Fruit fly (Drosophila melanogaster) whole organism, embryonic: ENCODE measurements around the gene CG5071.

ENCODE experiments used
- ATbp ChIP-seq: fragments of 200-800 bp; sonication (Bioruptor generic); optimal IDR thresholded peaks from 2 replicates; lab custom pipeline; 2017; ENCODE audit warnings: missing biosample characterization, mild to moderate bottlenecking, missing genetic modification characterization, missing genetic modification reagents
- Adf1 ChIP-seq: fragments of 200-800 bp; sonication (Bioruptor generic); IDR thresholded peaks from 2 replicates; pipeline ENCODE4 v1.3.6; 2022; ENCODE audit warnings: missing biosample characterization, missing genetic modification characterization
- Antp ChIP-seq: fragments of 200-800 bp; sonication (Bioruptor generic); optimal IDR thresholded peaks from 3 replicates; lab custom pipeline; 2016; ENCODE audit warnings: missing biosample characterization, missing genetic modification characterization
- Bgb ChIP-seq: fragments of 200-800 bp; sonication (Bioruptor generic); IDR thresholded peaks from 2 replicates; pipeline ENCODE4 v1.3.6; 2022; ENCODE audit warnings: missing biosample characterization, missing genetic modification characterization; ENCODE audit not compliant: partially characterized antibody
- BtbVII ChIP-seq: fragments of 200-800 bp; sonication (Bioruptor generic); optimal IDR thresholded peaks from 3 replicates; lab custom pipeline; 2017; ENCODE audit warnings: missing biosample characterization, mild to moderate bottlenecking, missing genetic modification characterization
- CG10274 ChIP-seq: fragments of 200-800 bp; sonication (Bioruptor generic); optimal IDR thresholded peaks from 3 replicates; lab custom pipeline; 2017; ENCODE audit warnings: missing biosample characterization, mild to moderate bottlenecking, missing genetic modification characterization
- CG10959 ChIP-seq: fragments of 200-800 bp; sonication (Bioruptor generic); IDR thresholded peaks from 2 replicates; pipeline ENCODE4 v1.3.6; 2022; ENCODE audit warnings: missing biosample characterization, missing genetic modification characterization
- CG10979 ChIP-seq: fragments of 200-800 bp; sonication (Bioruptor generic); optimal IDR thresholded peaks from 2 replicates; lab custom pipeline; 2018; ENCODE audit warnings: missing biosample characterization, mild to moderate bottlenecking, missing genetic modification characterization, moderate library complexity
- CG11696 ChIP-seq: fragments of 200-800 bp; sonication (Bioruptor generic); IDR thresholded peaks from 2 replicates; pipeline ENCODE4 v1.3.6; 2022; ENCODE audit warnings: missing biosample characterization, missing genetic modification characterization
- CG12155 ChIP-seq: fragments of 200-800 bp; sonication (Bioruptor generic); optimal IDR thresholded peaks from 3 replicates; lab custom pipeline; 2016; ENCODE audit warnings: missing biosample characterization, missing genetic modification characterization
- CG12744 ChIP-seq: fragments of 200-800 bp; sonication (Bioruptor generic); optimal IDR thresholded peaks from 2 replicates; lab custom pipeline; 2016; ENCODE audit warnings: missing biosample characterization, missing genetic modification characterization
- CG14014 ChIP-seq: fragments of 200-800 bp; sonication (Bioruptor generic); IDR thresholded peaks from 2 replicates; pipeline ENCODE4 v1.3.6; 2022; ENCODE audit warnings: missing biosample characterization, missing genetic modification characterization
- CG15601 ChIP-seq: fragments of 200-800 bp; sonication (Bioruptor generic); optimal IDR thresholded peaks from 3 replicates; lab custom pipeline; 2019; ENCODE audit warnings: missing biosample characterization, mild to moderate bottlenecking, missing genetic modification characterization, moderate library complexity
- CG15696 ChIP-seq: fragments of 200-800 bp; sonication (Bioruptor generic); optimal IDR thresholded peaks from 2 replicates; lab custom pipeline; 2019; ENCODE audit warnings: missing biosample characterization, mild to moderate bottlenecking, missing genetic modification characterization, moderate library complexity
- CG17568 ChIP-seq: fragments of 200-800 bp; sonication (Bioruptor generic); optimal IDR thresholded peaks from 2 replicates; lab custom pipeline; 2018; ENCODE audit warnings: missing biosample characterization, mild to moderate bottlenecking, missing genetic modification characterization, moderate library complexity
- CG17829 ChIP-seq: fragments of 200-800 bp; optimal IDR thresholded peaks from 2 replicates; lab custom pipeline; 2019; ENCODE audit warnings: missing biosample characterization, mild to moderate bottlenecking, missing genetic modification characterization, moderate library complexity
- CG2712 ChIP-seq: fragments of 200-800 bp; optimal IDR thresholded peaks from 3 replicates; lab custom pipeline; 2019; ENCODE audit warnings: missing biosample characterization, mild to moderate bottlenecking, missing genetic modification characterization, moderate library complexity
- CG2875 ChIP-seq: fragments of 200-800 bp; sonication (Bioruptor generic); optimal IDR thresholded peaks from 2 replicates; lab custom pipeline; 2017; ENCODE audit warnings: missing biosample characterization, mild to moderate bottlenecking, missing genetic modification characterization, missing genetic modification reagents
- CG3407 ChIP-seq: fragments of 200-800 bp; sonication (Bioruptor generic); optimal IDR thresholded peaks from 2 replicates; lab custom pipeline; 2018; ENCODE audit warnings: missing biosample characterization, mild to moderate bottlenecking, missing genetic modification characterization
- CG34224 ChIP-seq: fragments of 200-800 bp; sonication (Bioruptor generic); IDR thresholded peaks from 3 replicates; pipeline ENCODE4 v1.3.6; 2022; ENCODE audit warnings: missing biosample characterization, missing genetic modification characterization; ENCODE audit not compliant: partially characterized antibody
- CG7987 ChIP-seq: fragments of 200-800 bp; sonication (Bioruptor generic); optimal IDR thresholded peaks from 2 replicates; lab custom pipeline; 2018; ENCODE audit warnings: missing biosample characterization, mild to moderate bottlenecking, missing genetic modification characterization, moderate library complexity
- CG8388 ChIP-seq: fragments of 200-800 bp; sonication (Bioruptor generic); optimal IDR thresholded peaks from 2 replicates; lab custom pipeline; 2019; ENCODE audit warnings: missing biosample characterization, mild to moderate bottlenecking, missing genetic modification characterization, moderate library complexity
- CG9437 ChIP-seq: fragments of 200-800 bp; sonication (Bioruptor generic); optimal IDR thresholded peaks from 2 replicates; lab custom pipeline; 2018; ENCODE audit warnings: missing biosample characterization, mild to moderate bottlenecking, missing genetic modification characterization
- CkIIα-i1 ChIP-seq: fragments of 200-800 bp; sonication (Bioruptor generic); IDR thresholded peaks from 2 replicates; pipeline ENCODE4 v1.3.6; 2022; ENCODE audit warnings: missing biosample characterization, missing genetic modification characterization
- CoRest ChIP-seq: fragments of 200-800 bp; sonication (Bioruptor generic); optimal IDR thresholded peaks from 3 replicates; lab custom pipeline; 2018; ENCODE audit warnings: missing biosample characterization, mild to moderate bottlenecking, missing genetic modification characterization, moderate library complexity
- D ChIP-seq, 2 experiments: fragments of 200-800 bp in 1 of 2; fragments of >200 bp in 1 of 2; sonication (Bioruptor generic) in 1 of 2; optimal IDR thresholded peaks; 2 replicates in 1 of 2; 3 replicates in 1 of 2; lab custom pipeline; 2017; ENCODE audit warnings: mild to moderate bottlenecking in 1 of 2, missing biosample characterization in 1 of 2, missing genetic modification characterization in 1 of 2, missing genetic modification reagents in 1 of 2
- Doc3 ChIP-seq: fragments of 200-800 bp; sonication (Bioruptor generic); IDR thresholded peaks from 3 replicates; pipeline ENCODE4 v1.3.6; 2022; ENCODE audit warnings: missing biosample characterization, missing genetic modification characterization; ENCODE audit not compliant: partially characterized antibody
- Dp ChIP-seq: fragments of 200-800 bp; sonication (Bioruptor generic); optimal IDR thresholded peaks from 2 replicates; lab custom pipeline; 2018; ENCODE audit warnings: missing biosample characterization, mild to moderate bottlenecking, missing genetic modification characterization, moderate library complexity
- ERR ChIP-seq: fragments of 200-800 bp; sonication (Bioruptor generic); optimal IDR thresholded peaks from 2 replicates; lab custom pipeline; 2016; ENCODE audit warnings: missing biosample characterization, missing genetic modification characterization
- Eip74EF ChIP-seq, 2 experiments: fragments of 200-800 bp in 1 of 2; fragments of >200 bp in 1 of 2; sonication (Bioruptor generic) in 1 of 2; optimal IDR thresholded peaks; 2 replicates each; lab custom pipeline; 2017 to 2019; ENCODE audit warnings: missing biosample characterization in 2 of 2, missing genetic modification characterization in 2 of 2, mild to moderate bottlenecking in 1 of 2, moderate library complexity in 1 of 2
- H2.0 ChIP-seq: fragments of 200-800 bp; sonication (Bioruptor generic); IDR thresholded peaks from 2 replicates; pipeline ENCODE4 v1.3.6; 2022; ENCODE audit warnings: missing biosample characterization, missing genetic modification characterization
- Sin3A ChIP-seq: fragments of >200 bp; optimal IDR thresholded peaks from 2 replicates; lab custom pipeline; 2018
- Spps ChIP-seq: fragments of 200-800 bp; sonication (Bioruptor generic); optimal IDR thresholded peaks from 2 replicates; lab custom pipeline; 2018; ENCODE audit warnings: missing biosample characterization, mild to moderate bottlenecking, missing genetic modification characterization
- Xbp1 ChIP-seq: fragments of 200-800 bp; sonication (Bioruptor generic); optimal IDR thresholded peaks from 3 replicates; lab custom pipeline; 2016; ENCODE audit warnings: missing biosample characterization, mild to moderate bottlenecking, missing genetic modification characterization
- bab2 ChIP-seq: fragments of 200-800 bp; sonication (Bioruptor generic); optimal IDR thresholded peaks from 2 replicates; lab custom pipeline; 2016; ENCODE audit warnings: missing biosample characterization, missing genetic modification characterization
- cas ChIP-seq: fragments of 200-800 bp; sonication (Bioruptor generic); IDR thresholded peaks from 2 replicates; pipeline ENCODE4 v1.3.6; 2022; ENCODE audit warnings: missing biosample characterization, missing genetic modification characterization
- cato ChIP-seq: fragments of 200-800 bp; sonication (Bioruptor generic); optimal IDR thresholded peaks from 2 replicates; lab custom pipeline; 2016; ENCODE audit warnings: missing biosample characterization, missing genetic modification characterization, borderline replicate concordance
- dimm ChIP-seq: fragments of 200-800 bp; sonication (Bioruptor generic); IDR thresholded peaks from 2 replicates; pipeline ENCODE4 v1.3.6; 2022; ENCODE audit warnings: missing biosample characterization, missing genetic modification characterization
- emc ChIP-seq: fragments of 200-800 bp; sonication (Bioruptor generic); optimal IDR thresholded peaks from 2 replicates; lab custom pipeline; 2016; ENCODE audit warnings: missing biosample characterization, missing genetic modification characterization
- gem ChIP-seq: fragments of 200-800 bp; sonication (Bioruptor generic); optimal IDR thresholded peaks from 2 replicates; lab custom pipeline; 2019; ENCODE audit warnings: missing biosample characterization, mild to moderate bottlenecking, missing genetic modification characterization, moderate library complexity
- kah ChIP-seq: fragments of 200-800 bp; sonication (Bioruptor generic); optimal IDR thresholded peaks from 2 replicates; lab custom pipeline; 2018; ENCODE audit warnings: missing biosample characterization, mild to moderate bottlenecking, missing genetic modification characterization
- luna ChIP-seq: fragments of 200-800 bp; sonication (Bioruptor generic); optimal IDR thresholded peaks from 2 replicates; lab custom pipeline; 2016; ENCODE audit warnings: missing biosample characterization, missing genetic modification characterization
- nau ChIP-seq: fragments of 200-800 bp; sonication (Bioruptor generic); optimal IDR thresholded peaks from 3 replicates; lab custom pipeline; 2017; ENCODE audit warnings: missing biosample characterization, mild to moderate bottlenecking, missing genetic modification characterization, missing genetic modification reagents
- pnt ChIP-seq: fragments of 200-800 bp; sonication (Bioruptor generic); optimal IDR thresholded peaks from 3 replicates; lab custom pipeline; 2016; ENCODE audit warnings: missing biosample characterization, missing genetic modification characterization
- seq ChIP-seq: fragments of 200-800 bp; sonication (Bioruptor generic); IDR thresholded peaks from 2 replicates; pipeline ENCODE4 v1.3.6; 2022; ENCODE audit warnings: missing biosample characterization, missing genetic modification characterization
- tap ChIP-seq: fragments of 200-800 bp; optimal IDR thresholded peaks from 3 replicates; lab custom pipeline; 2019; ENCODE audit warnings: missing biosample characterization, mild to moderate bottlenecking, missing genetic modification characterization, moderate library complexity
- tgo ChIP-seq: fragments of 200-800 bp; sonication (Bioruptor generic); IDR thresholded peaks from 3 replicates; pipeline ENCODE4 v1.3.6; 2022; ENCODE audit warnings: missing biosample characterization, missing genetic modification characterization
- toy ChIP-seq: fragments of 200-800 bp; sonication (Bioruptor generic); IDR thresholded peaks from 2 replicates; pipeline ENCODE4 v1.3.6; 2022; ENCODE audit warnings: missing biosample characterization, missing genetic modification characterization
- vnd ChIP-seq: fragments of 200-800 bp; sonication (Bioruptor generic); IDR thresholded peaks from 3 replicates; pipeline ENCODE4 v1.3.6; 2022; ENCODE audit warnings: missing biosample characterization, missing genetic modification characterization; ENCODE audit not compliant: partially characterized antibody

CG5071 gene

dm6 chr3R:25652066-25652720 lies 34.0 kb downstream of the CG5071 start (continued):
- TF ChIP-seq ERR (GFP tag; lab: Kevin White, UChicago) = peak; percentile 25
- peak; percentile 35; the same call in 1 of the 2 replicates for TF ChIP-seq Adf1 (GFP tag; lab: Robert Waterston, UW)
- no peak for TF ChIP-seq CG12155
- no peak for TF ChIP-seq CG3407 (GFP tag; lab: Kevin White, UChicago)
- no peak for TF ChIP-seq vnd (GFP tag; lab: Robert Waterston, UW)
- TF ChIP-seq BtbVII = peak; percentile 22
- TF ChIP-seq CG15601 (tag; lab: Kevin White, UChicago) = no peak
- no peak for TF ChIP-seq cas (GFP tag; lab: Robert Waterston, UW)
- peak; percentile 36 for TF ChIP-seq Dp (GFP tag; lab: Kevin White, UChicago)
- no peak for TF ChIP-seq CG2712 (tag; lab: Kevin White, UChicago)
- peak; percentile 20; the same call in 1 of the 3 replicates for TF ChIP-seq CG34224 (GFP tag; lab: Robert Waterston, UW)
- TF ChIP-seq CG9437 (GFP tag; lab: Kevin White, UChicago) = peak; percentile 77
- TF ChIP-seq bab2 = no peak
- TF ChIP-seq CG8388 (GFP tag; lab: Kevin White, UChicago) = no peak
- TF ChIP-seq CG17829 (tag; lab: Kevin White, UChicago) = no peak
- no peak for TF ChIP-seq kah (GFP tag; lab: Kevin White, UChicago)
- no peak for TF ChIP-seq CG11696 (GFP tag; lab: Robert Waterston, UW)
- TF ChIP-seq Antp (GFP tag; lab: Kevin White, UChicago) = no peak
- no peak for TF ChIP-seq Doc3 (GFP tag; lab: Robert Waterston, UW)
- peak; percentile 34; the same call in 1 of the 2 replicates for TF ChIP-seq CG14014
- no peak for TF ChIP-seq ATbp
- no peak for TF ChIP-seq toy (GFP tag; lab: Robert Waterston, UW)
- no peak for TF ChIP-seq CG17568 (GFP tag; lab: Kevin White, UChicago)
- TF ChIP-seq CG10959 (GFP tag; lab: Robert Waterston, UW) = no peak
- TF ChIP-seq emc = no peak
- TF ChIP-seq dimm = no peak
- TF ChIP-seq pnt (GFP tag; lab: Kevin White, UChicago) = no peak
- no peak for TF ChIP-seq seq (GFP tag; lab: Robert Waterston, UW)
- TF ChIP-seq CG15696 = no peak
- TF ChIP-seq nau = no peak
- TF ChIP-seq Bgb (GFP tag; lab: Robert Waterston, UW) = peak; percentile 38; the same call in 1 of the 2 replicates
- no peak for TF ChIP-seq Eip74EF (GFP tag; optimal IDR thresholded peaks at IDR 0.05; lab: Kevin White, UChicago)
- TF ChIP-seq gem (tag; lab: Kevin White, UChicago) = no peak
- TF ChIP-seq D (optimal IDR thresholded peaks at IDR 0.05; lab: Kevin White, UChicago) = no peak
- TF ChIP-seq D (GFP tag; optimal IDR thresholded peaks at IDR 0.05; lab: Kevin White, UChicago) = no peak
- no peak for TF ChIP-seq CG12744 (GFP tag; lab: Kevin White, UChicago)
- no peak for TF ChIP-seq H2.0 (GFP tag; lab: Robert Waterston, UW)
- TF ChIP-seq tgo (GFP tag; lab: Robert Waterston, UW) = no peak
- no peak for TF ChIP-seq luna (GFP tag; lab: Kevin White, UChicago)
- TF ChIP-seq Sin3A (lab: Kevin White, UChicago) = no peak
- TF ChIP-seq Xbp1 (GFP tag; lab: Kevin White, UChicago) = no peak
- TF ChIP-seq Spps (tag; lab: Kevin White, UChicago) = no peak
- peak; percentile 15 for TF ChIP-seq CG7987 (GFP tag; lab: Kevin White, UChicago)
- TF ChIP-seq CG2875 = no peak
- no peak for TF ChIP-seq cato
- no peak for TF ChIP-seq CG10274 (GFP tag; lab: Kevin White, UChicago)
- TF ChIP-seq CkIIα-i1 (GFP tag; lab: Robert Waterston, UW) = no peak
- no peak for TF ChIP-seq tap (tag; lab: Kevin White, UChicago)
- TF ChIP-seq CG10979 (tag; lab: Kevin White, UChicago) = no peak
- TF ChIP-seq CoRest (tag; lab: Kevin White, UChicago) = no peak
